Fruit fly (Drosophila melanogaster) whole organism, embryonic: ENCODE measurements around the gene Idgf3.

Source experiments
- Awh ChIP-seq: fragments of 200-800 bp; sonication (Bioruptor generic); IDR thresholded peaks from 2 replicates; pipeline ENCODE4, ENCODE4 v1.3.6; 2022; ENCODE audit warnings: missing biosample characterization, missing genetic modification characterization
- C15 ChIP-seq: fragments of 200-800 bp; sonication (Bioruptor generic); IDR thresholded peaks from 3 replicates; pipeline ENCODE4 v1.3.6; 2022; ENCODE audit warnings: missing biosample characterization, missing genetic modification characterization
- CG10462 ChIP-seq: fragments of 200-800 bp; sonication (Bioruptor generic); optimal IDR thresholded peaks from 2 replicates; lab custom pipeline; 2016; ENCODE audit warnings: missing biosample characterization, missing genetic modification characterization
- CG10565 ChIP-seq: fragments of 200-800 bp; sonication (Bioruptor generic); optimal IDR thresholded peaks from 3 replicates; lab custom pipeline; 2016; ENCODE audit warnings: missing biosample characterization, mild to moderate bottlenecking, missing genetic modification characterization
- CG10979 ChIP-seq: fragments of 200-800 bp; sonication (Bioruptor generic); optimal IDR thresholded peaks from 2 replicates; lab custom pipeline; 2018; ENCODE audit warnings: missing biosample characterization, mild to moderate bottlenecking, missing genetic modification characterization, moderate library complexity
- CG11504 ChIP-seq: fragments of 200-800 bp; sonication (Bioruptor generic); optimal IDR thresholded peaks from 3 replicates; lab custom pipeline; 2019; ENCODE audit warnings: missing biosample characterization, mild to moderate bottlenecking, missing genetic modification characterization, moderate library complexity
- CG1233 ChIP-seq: fragments of 200-800 bp; sonication (Bioruptor generic); optimal IDR thresholded peaks from 4 replicates; lab custom pipeline; 2018; ENCODE audit warnings: missing biosample characterization, mild to moderate bottlenecking, missing genetic modification characterization
- CG14860 ChIP-seq: fragments of 200-800 bp; sonication (Bioruptor generic); IDR thresholded peaks from 3 replicates; pipeline ENCODE4 v1.3.6; 2022; ENCODE audit warnings: missing biosample characterization, missing genetic modification characterization; ENCODE audit not compliant: partially characterized antibody
- CG16815 ChIP-seq: fragments of 200-800 bp; sonication (Bioruptor generic); optimal IDR thresholded peaks from 3 replicates; lab custom pipeline; 2017; ENCODE audit warnings: missing biosample characterization, mild to moderate bottlenecking, missing genetic modification characterization
- CG17361 ChIP-seq: fragments of 200-800 bp; sonication (Bioruptor generic); IDR thresholded peaks from 3 replicates; pipeline ENCODE4 v1.3.6; 2022; ENCODE audit warnings: missing biosample characterization, missing genetic modification characterization
- CG2116 ChIP-seq: fragments of 200-800 bp; sonication (Bioruptor generic); optimal IDR thresholded peaks from 3 replicates; lab custom pipeline; 2018; ENCODE audit warnings: missing biosample characterization, mild to moderate bottlenecking, missing genetic modification characterization
- CG2199 ChIP-seq: fragments of 200-800 bp; sonication (Bioruptor generic); IDR thresholded peaks from 3 replicates; pipeline ENCODE4 v1.3.6; 2022; ENCODE audit warnings: missing biosample characterization, missing genetic modification characterization
- CG2678 ChIP-seq: fragments of 200-800 bp; sonication (Bioruptor generic); optimal IDR thresholded peaks from 3 replicates; lab custom pipeline; 2019; ENCODE audit warnings: missing biosample characterization, mild to moderate bottlenecking, missing genetic modification characterization, moderate library complexity
- CG34376 ChIP-seq: fragments of 200-800 bp; sonication (Bioruptor generic); optimal IDR thresholded peaks from 2 replicates; lab custom pipeline; 2018; ENCODE audit warnings: missing biosample characterization, mild to moderate bottlenecking, missing genetic modification characterization
- CG43689 ChIP-seq: fragments of 200-800 bp; sonication (Bioruptor generic); IDR thresholded peaks from 2 replicates; pipeline ENCODE4 v1.3.6; 2022; ENCODE audit warnings: missing biosample characterization, missing genetic modification characterization
- CG4404 ChIP-seq: fragments of 200-800 bp; sonication (Bioruptor generic); IDR thresholded peaks from 2 replicates; pipeline ENCODE4 v1.3.6; 2022; ENCODE audit warnings: missing biosample characterization, missing genetic modification characterization
- CG6254 ChIP-seq: fragments of 200-800 bp; sonication (Bioruptor generic); optimal IDR thresholded peaks from 3 replicates; lab custom pipeline; 2017; ENCODE audit warnings: mild to moderate bottlenecking, missing biosample characterization, missing genetic modification reagents, missing genetic modification characterization
- CG7271 ChIP-seq: fragments of 200-800 bp; sonication (Bioruptor generic); optimal IDR thresholded peaks from 2 replicates; lab custom pipeline; 2018; ENCODE audit warnings: missing biosample characterization, mild to moderate bottlenecking, missing genetic modification characterization, moderate library complexity
- Gsc ChIP-seq: fragments of 200-800 bp; sonication (Bioruptor generic); IDR thresholded peaks from 2 replicates; pipeline ENCODE4 v1.3.6; 2022; ENCODE audit warnings: missing biosample characterization, missing genetic modification characterization
- Gug ChIP-seq: fragments of 200-800 bp; sonication (Bioruptor generic); IDR thresholded peaks from 4 replicates; pipeline ENCODE4 v1.3.6; 2022; ENCODE audit warnings: missing biosample characterization, missing genetic modification characterization
- Jarid2 ChIP-seq: fragments of 200-800 bp; sonication (Bioruptor generic); optimal IDR thresholded peaks from 3 replicates; lab custom pipeline; 2017; ENCODE audit warnings: mild to moderate bottlenecking, missing biosample characterization, missing genetic modification reagents, missing genetic modification characterization
- Mad ChIP-seq: fragments of 200-800 bp; sonication (Bioruptor generic); optimal IDR thresholded peaks from 2 replicates; lab custom pipeline; 2016; ENCODE audit warnings: missing biosample characterization, missing genetic modification characterization
- Nf-YC ChIP-seq: fragments of 200-800 bp; optimal IDR thresholded peaks from 3 replicates; lab custom pipeline; 2019; ENCODE audit warnings: missing biosample characterization, mild to moderate bottlenecking, missing genetic modification characterization, moderate library complexity
- Rx ChIP-seq: fragments of 200-800 bp; sonication (Bioruptor generic); IDR thresholded peaks from 2 replicates; pipeline ENCODE4 v1.3.6; 2022; ENCODE audit warnings: missing biosample characterization, missing genetic modification characterization
- Sry-β ChIP-seq: fragments of 200-800 bp; sonication (Bioruptor generic); optimal IDR thresholded peaks from 2 replicates; lab custom pipeline; 2018; ENCODE audit warnings: missing biosample characterization, mild to moderate bottlenecking, missing genetic modification characterization, moderate library complexity
- TFAM ChIP-seq: fragments of 200-800 bp; sonication (Bioruptor generic); optimal IDR thresholded peaks from 2 replicates; lab custom pipeline; 2017; ENCODE audit warnings: missing biosample characterization, missing genetic modification characterization, inconsistent platforms
- Vsx1 ChIP-seq: fragments of 200-800 bp; sonication (Bioruptor generic); optimal IDR thresholded peaks from 2 replicates; lab custom pipeline; 2017; ENCODE audit warnings: missing biosample characterization, mild to moderate bottlenecking, missing genetic modification characterization, missing genetic modification reagents
- aop ChIP-seq: fragments of 200-800 bp; sonication (Bioruptor generic); IDR thresholded peaks from 2 replicates; pipeline ENCODE4 v1.3.6; 2022; ENCODE audit warnings: missing biosample characterization, missing genetic modification characterization
- br ChIP-seq: fragments of >200 bp; optimal IDR thresholded peaks from 2 replicates; lab custom pipeline; 2017
- cas ChIP-seq: fragments of 200-800 bp; sonication (Bioruptor generic); IDR thresholded peaks from 2 replicates; pipeline ENCODE4 v1.3.6; 2022; ENCODE audit warnings: missing biosample characterization, missing genetic modification characterization
- chn ChIP-seq: fragments of 200-800 bp; sonication (Bioruptor generic); optimal IDR thresholded peaks from 2 replicates; lab custom pipeline; 2016; ENCODE audit warnings: missing biosample characterization, missing genetic modification characterization
- dan ChIP-seq: fragments of 200-800 bp; sonication (Bioruptor generic); IDR thresholded peaks from 2 replicates; pipeline ENCODE4 v1.3.6; 2022; ENCODE audit warnings: missing biosample characterization, missing genetic modification characterization
- emc ChIP-seq: fragments of 200-800 bp; sonication (Bioruptor generic); optimal IDR thresholded peaks from 2 replicates; lab custom pipeline; 2016; ENCODE audit warnings: missing biosample characterization, missing genetic modification characterization
- ems ChIP-seq: fragments of 200-800 bp; sonication (Bioruptor generic); optimal IDR thresholded peaks from 3 replicates; lab custom pipeline; 2016; ENCODE audit warnings: missing biosample characterization, missing genetic modification characterization
- fu2 ChIP-seq: fragments of 200-800 bp; sonication (Bioruptor generic); optimal IDR thresholded peaks from 2 replicates; lab custom pipeline; 2016; ENCODE audit warnings: missing biosample characterization, missing genetic modification characterization
- gsb ChIP-seq: fragments of 200-800 bp; sonication (Bioruptor generic); IDR thresholded peaks from 2 replicates; pipeline ENCODE4 v1.3.6; 2022; ENCODE audit warnings: missing biosample characterization, missing genetic modification characterization
- gt ChIP-seq: fragments of 200-800 bp; sonication (Bioruptor generic); IDR thresholded peaks from 2 replicates; pipeline ENCODE4 v1.3.6; 2022; ENCODE audit warnings: missing biosample characterization, missing genetic modification characterization
- lilli ChIP-seq: fragments of 200-800 bp; sonication (Bioruptor generic); optimal IDR thresholded peaks from 3 replicates; lab custom pipeline; 2016; ENCODE audit warnings: missing biosample characterization, missing genetic modification characterization
- lov ChIP-seq, 2 experiments: fragments of 200-800 bp in 1 of 2; fragments of >200 bp in 1 of 2; sonication (Bioruptor generic) in 1 of 2; IDR thresholded peaks in 1 of 2; optimal IDR thresholded peaks in 1 of 2; 2 replicates in 1 of 2; 3 replicates in 1 of 2; pipeline versions ENCODE4 v1.3.6 to Lab custom; 2017 to 2022; ENCODE audit warnings: missing biosample characterization in 1 of 2, missing genetic modification characterization in 1 of 2
- nerfin-1 ChIP-seq: fragments of 200-800 bp; sonication (Bioruptor generic); optimal IDR thresholded peaks from 3 replicates; lab custom pipeline; 2019; ENCODE audit warnings: missing biosample characterization, mild to moderate bottlenecking, missing genetic modification characterization, moderate library complexity
- nerfin-2 ChIP-seq: fragments of 200-800 bp; sonication (Bioruptor generic); IDR thresholded peaks from 2 replicates; pipeline ENCODE4 v1.3.6; 2022; ENCODE audit warnings: missing biosample characterization, missing genetic modification characterization; ENCODE audit not compliant: partially characterized antibody
- oc ChIP-seq: fragments of 200-800 bp; sonication (Bioruptor generic); optimal IDR thresholded peaks from 2 replicates; lab custom pipeline; 2018; ENCODE audit warnings: missing biosample characterization, mild to moderate bottlenecking, missing genetic modification characterization, moderate library complexity
- pb ChIP-seq: fragments of 200-800 bp; sonication (Bioruptor generic); optimal IDR thresholded peaks from 3 replicates; lab custom pipeline; 2016; ENCODE audit warnings: missing biosample characterization, missing genetic modification characterization
- pum ChIP-seq: fragments of 200-800 bp; sonication (Bioruptor generic); optimal IDR thresholded peaks from 2 replicates; lab custom pipeline; 2016; ENCODE audit warnings: missing biosample characterization, missing genetic modification characterization
- row ChIP-seq: fragments of 200-800 bp; sonication (Bioruptor generic); IDR thresholded peaks from 3 replicates; pipeline ENCODE4 v1.3.6; 2022; ENCODE audit warnings: missing biosample characterization, missing genetic modification characterization
- so ChIP-seq: fragments of 200-800 bp; sonication (Bioruptor generic); IDR thresholded peaks from 3 replicates; pipeline ENCODE4 v1.3.6; 2022; ENCODE audit warnings: missing biosample characterization, missing genetic modification characterization
- ssp ChIP-seq: fragments of 200-800 bp; sonication (Bioruptor generic); IDR thresholded peaks from 2 replicates; pipeline ENCODE4 v1.3.6; 2022; ENCODE audit warnings: missing biosample characterization, missing genetic modification characterization
- tll ChIP-seq, 2 experiments: fragments of 200-800 bp in 1 of 2; fragments of >200 bp in 1 of 2; sonication (Bioruptor generic) in 1 of 2; optimal IDR thresholded peaks; 2 replicates each; lab custom pipeline; 2017 to 2019; ENCODE audit warnings: missing biosample characterization in 2 of 2, missing genetic modification characterization in 2 of 2, mild to moderate bottlenecking in 1 of 2, moderate library complexity in 1 of 2
- tna ChIP-seq: fragments of 200-800 bp; sonication (Bioruptor generic); IDR thresholded peaks from 2 replicates; pipeline ENCODE4 v1.3.6; 2022; ENCODE audit warnings: missing biosample characterization, missing genetic modification characterization; ENCODE audit not compliant: partially characterized antibody
- tx ChIP-seq: fragments of 200-800 bp; sonication (Bioruptor generic); optimal IDR thresholded peaks from 2 replicates; lab custom pipeline; 2016; ENCODE audit warnings: missing biosample characterization, missing genetic modification characterization
- wdn ChIP-seq: fragments of 200-800 bp; sonication (Bioruptor generic); IDR thresholded peaks from 2 replicates; pipeline ENCODE4 v1.3.6; 2022; ENCODE audit warnings: missing biosample characterization, missing genetic modification characterization

Idgf3 gene

dm6 chr2L:16495193-16495780, 44.6 kb downstream of the Idgf3 start (continued):
- TF ChIP-seq cas (GFP tag; lab: Robert Waterston, UW): no peak
- no peak for TF ChIP-seq tll (GFP tag; optimal IDR thresholded peaks at IDR 0.05; lab: Kevin White, UChicago)
- no peak for TF ChIP-seq nerfin-1 (tag; lab: Kevin White, UChicago)
- TF ChIP-seq fu2: peak; percentile 61
- no peak for TF ChIP-seq Awh (GFP tag; lab: Robert Waterston, UW)
- no peak for TF ChIP-seq Gsc (GFP tag; lab: Robert Waterston, UW)
- TF ChIP-seq tx (GFP tag; lab: Kevin White, UChicago): peak; percentile 65
- TF ChIP-seq Mad (GFP tag; lab: Kevin White, UChicago): no peak
- TF ChIP-seq CG10979 (tag; lab: Kevin White, UChicago): no peak
- no peak for TF ChIP-seq CG2678 (tag; lab: Kevin White, UChicago)
- TF ChIP-seq CG14860 (GFP tag; lab: Robert Waterston, UW): no peak
- peak; percentile 80 for TF ChIP-seq ssp
- TF ChIP-seq nerfin-2 (GFP tag; lab: Robert Waterston, UW): no peak
- no peak for TF ChIP-seq emc (GFP tag; lab: Kevin White, UChicago)
- TF ChIP-seq CG2199 (GFP tag; lab: Robert Waterston, UW): no peak
- 0 out of 3 replicates have a peak, but pooled peaks have one; percentile 34 for TF ChIP-seq so (GFP tag; lab: Robert Waterston, UW)
- no peak for TF ChIP-seq pb
- no peak for TF ChIP-seq CG10565 (GFP tag; lab: Kevin White, UChicago)
- no peak for TF ChIP-seq Nf-YC (tag; lab: Kevin White, UChicago)
- TF ChIP-seq Jarid2: no peak
- peak; percentile 54; the same call in 1 of the 2 replicates for TF ChIP-seq CG43689
- TF ChIP-seq CG7271 (tag; lab: Kevin White, UChicago): no peak
- no peak for TF ChIP-seq ems
- no peak for TF ChIP-seq Gug
- TF ChIP-seq CG11504 (tag; lab: Kevin White, UChicago): peak; percentile 68
- peak; percentile 55 for TF ChIP-seq CG2116 (GFP tag; lab: Kevin White, UChicago)
- no peak for TF ChIP-seq gsb (GFP tag; lab: Robert Waterston, UW)
- peak; percentile 77 for TF ChIP-seq chn
- TF ChIP-seq lilli (GFP tag; lab: Kevin White, UChicago): peak; percentile 78
- TF ChIP-seq CG6254 (GFP tag; lab: Kevin White, UChicago): no peak
- no peak for TF ChIP-seq aop
- TF ChIP-seq CG1233 (GFP tag; lab: Kevin White, UChicago): no peak
- no peak for TF ChIP-seq dan (GFP tag; lab: Robert Waterston, UW)
- TF ChIP-seq br: no peak
- TF ChIP-seq CG10462 (GFP tag; lab: Kevin White, UChicago): peak; percentile 58
- TF ChIP-seq CG16815 (GFP tag; lab: Kevin White, UChicago): peak; percentile 73
- TF ChIP-seq CG4404: no peak
- peak; percentile 95 for TF ChIP-seq oc
- TF ChIP-seq wdn (GFP tag; lab: Robert Waterston, UW): peak; percentile 69
- TF ChIP-seq CG34376 (GFP tag; lab: Kevin White, UChicago): no peak
- TF ChIP-seq gt (GFP tag; lab: Robert Waterston, UW): no peak
- TF ChIP-seq tna: no peak
- no peak for TF ChIP-seq lov (optimal IDR thresholded peaks at IDR 0.05; lab: Kevin White, UChicago)
- TF ChIP-seq lov (GFP tag; IDR thresholded peaks at IDR 0.05; lab: Robert Waterston, UW): no peak
- TF ChIP-seq Vsx1 (GFP tag; lab: Kevin White, UChicago): peak; percentile 74
- peak; percentile 82 for TF ChIP-seq row (GFP tag; lab: Robert Waterston, UW)
- TF ChIP-seq Rx (GFP tag; lab: Robert Waterston, UW): no peak
- TF ChIP-seq Sry-β (GFP tag; lab: Kevin White, UChicago): no peak
- peak; percentile 4 for TF ChIP-seq pum (GFP tag; lab: Kevin White, UChicago)
- no peak for TF ChIP-seq TFAM
- no peak for TF ChIP-seq C15
- no peak for TF ChIP-seq CG17361
